Fruit fly (Drosophila melanogaster) whole organism, adult: ENCODE data around the gene CG10340.

Experiments
- Clk ChIP-seq: fragments of 200-800 bp; sonication (Bioruptor generic); optimal IDR thresholded peaks from 2 replicates; lab custom pipeline; 2017; ENCODE audit warnings: missing biosample characterization, missing genetic modification characterization
- tj ChIP-seq: fragments of 200-800 bp; sonication (Bioruptor generic); optimal IDR thresholded peaks from 3 replicates; lab custom pipeline; 2017; ENCODE audit warnings: missing biosample characterization, mild to moderate bottlenecking, missing genetic modification characterization, moderate library complexity

dm6 chr3R:16591407-16591806 lies 22.8 kb downstream of the CG10340 start:
- TF ChIP-seq Clk (GFP tag; lab: Kevin White, UChicago) (no peak), tj (GFP tag; lab: Kevin White, UChicago) (no peak)
